Worm (Caenorhabditis elegans) whole organism, L3 larva: ENCODE measurements around the gene H14A12.5.

ENCODE experiments used
- R02D3.7 ChIP-seq: fragments of 150-350 bp; optimal IDR thresholded peaks from 2 replicates; lab custom pipeline; 2014; ENCODE audit warnings: missing biosample characterization, missing genetic modification characterization
- aly-2 ChIP-seq: fragments of 150-350 bp; optimal IDR thresholded peaks from 2 replicates; lab custom pipeline; 2014; ENCODE audit warnings: missing biosample characterization, missing genetic modification characterization
- ama-1 ChIP-seq: fragments of 150-350 bp; optimal IDR thresholded peaks from 2 replicates; lab custom pipeline; 2018
- ceh-16 ChIP-seq: sonication (generic microtip); optimal IDR thresholded peaks from 2 replicates; lab custom pipeline; 2017; ENCODE audit warnings: missing biosample characterization, missing genetic modification characterization
- ceh-28 ChIP-seq: fragments of 150-350 bp; optimal IDR thresholded peaks from 2 replicates; lab custom pipeline; 2014; ENCODE audit warnings: missing biosample characterization, missing genetic modification reagents, missing genetic modification characterization
- ceh-82 ChIP-seq: fragments of 150-350 bp; optimal IDR thresholded peaks from 2 replicates; lab custom pipeline; 2014; ENCODE audit warnings: missing biosample characterization, missing genetic modification characterization
- ceh-9 ChIP-seq: sonication (generic microtip); optimal IDR thresholded peaks from 2 replicates; lab custom pipeline; 2018; ENCODE audit warnings: missing biosample characterization, missing genetic modification characterization
- daf-12 ChIP-seq: fragments of 150-350 bp; optimal IDR thresholded peaks from 2 replicates; lab custom pipeline; 2014; ENCODE audit warnings: missing biosample characterization, missing genetic modification reagents, missing genetic modification characterization
- egl-27 ChIP-seq: sonication (generic microtip); optimal IDR thresholded peaks from 4 replicates; lab custom pipeline; 2017; ENCODE audit warnings: missing biosample characterization, missing genetic modification reagents, missing genetic modification characterization
- egl-5 ChIP-seq: fragments of 150-350 bp; optimal IDR thresholded peaks from 2 replicates; lab custom pipeline; 2017; ENCODE audit warnings: missing biosample characterization, missing genetic modification reagents, missing genetic modification characterization, inconsistent platforms
- elt-1 ChIP-seq: fragments of 150-350 bp; optimal IDR thresholded peaks from 2 replicates; lab custom pipeline; 2014; ENCODE audit warnings: missing biosample characterization, missing genetic modification characterization
- elt-2 ChIP-seq: sonication (generic microtip); optimal IDR thresholded peaks from 2 replicates; lab custom pipeline; 2016; ENCODE audit warnings: missing genetic modification reagents, mild to moderate bottlenecking, missing genetic modification characterization, missing compliant biosample characterization
- elt-3 ChIP-seq, 3 experiments: fragments of 150-350 bp in 1 of 3; sonication (generic microtip) in 2 of 3; optimal IDR thresholded peaks; 2 replicates in 2 of 3; 4 replicates in 1 of 3; lab custom pipeline; 2014 to 2017; ENCODE audit warnings: missing biosample characterization in 3 of 3, missing genetic modification characterization in 3 of 3
- eor-1 ChIP-seq, 2 experiments: fragments of 150-350 bp; optimal IDR thresholded peaks; 2 replicates each; lab custom pipeline; 2014 to 2018; ENCODE audit warnings: missing biosample characterization in 2 of 2, missing genetic modification characterization in 2 of 2
- fkh-10 ChIP-seq: sonication (generic microtip); optimal IDR thresholded peaks from 2 replicates; lab custom pipeline; 2017; ENCODE audit warnings: missing biosample characterization, missing genetic modification reagents, missing genetic modification characterization
- fkh-2 ChIP-seq: fragments of 150-350 bp; optimal IDR thresholded peaks from 2 replicates; lab custom pipeline; 2014; ENCODE audit warnings: missing biosample characterization, missing genetic modification reagents, missing genetic modification characterization
- fos-1 ChIP-seq: fragments of 150-350 bp; optimal IDR thresholded peaks from 2 replicates; lab custom pipeline; 2014; ENCODE audit warnings: missing biosample characterization, missing genetic modification characterization
- hmg-11 ChIP-seq: sonication (generic microtip); optimal IDR thresholded peaks from 2 replicates; lab custom pipeline; 2016; ENCODE audit warnings: missing genetic modification characterization, missing compliant biosample characterization
- jun-1 ChIP-seq: fragments of 150-350 bp; optimal IDR thresholded peaks from 2 replicates; lab custom pipeline; 2014; ENCODE audit warnings: missing biosample characterization, missing genetic modification reagents, missing genetic modification characterization
- lin-15B ChIP-seq: fragments of 150-350 bp; optimal IDR thresholded peaks from 2 replicates; lab custom pipeline; 2014; ENCODE audit warnings: missing biosample characterization, missing genetic modification characterization
- lin-39 ChIP-seq: fragments of 150-350 bp; optimal IDR thresholded peaks from 2 replicates; lab custom pipeline; 2018; ENCODE audit warnings: missing biosample characterization, missing genetic modification reagents, missing genetic modification characterization
- lsy-12 ChIP-seq: sonication (generic microtip); optimal IDR thresholded peaks from 2 replicates; lab custom pipeline; 2016; ENCODE audit warnings: mild to moderate bottlenecking, missing genetic modification characterization, missing compliant biosample characterization
- mdl-1 ChIP-seq: fragments of 150-350 bp; optimal IDR thresholded peaks from 2 replicates; lab custom pipeline; 2014; ENCODE audit warnings: missing biosample characterization, missing genetic modification characterization
- mml-1 ChIP-seq: fragments of 150-350 bp; sonication (generic microtip); optimal IDR thresholded peaks from 3 replicates; lab custom pipeline; 2014; ENCODE audit warnings: missing biosample characterization, missing genetic modification characterization
- nfya-1 ChIP-seq: sonication (generic microtip); optimal IDR thresholded peaks from 2 replicates; lab custom pipeline; 2017; ENCODE audit warnings: missing genetic modification characterization, mild to moderate bottlenecking, missing compliant biosample characterization, antibody characterized with exemption, moderate library complexity; ENCODE audit not compliant: insufficient read depth
- nhr-11 ChIP-seq: fragments of 150-350 bp; optimal IDR thresholded peaks from 2 replicates; lab custom pipeline; 2014; ENCODE audit warnings: missing biosample characterization, missing genetic modification characterization
- nhr-12 ChIP-seq: fragments of 150-350 bp; optimal IDR thresholded peaks from 2 replicates; lab custom pipeline; 2014; ENCODE audit warnings: missing biosample characterization, missing genetic modification characterization
- nhr-23 ChIP-seq: fragments of 150-350 bp; optimal IDR thresholded peaks from 2 replicates; lab custom pipeline; 2014; ENCODE audit warnings: missing biosample characterization, missing genetic modification reagents, missing genetic modification characterization
- nhr-237 ChIP-seq: fragments of 150-350 bp; optimal IDR thresholded peaks from 2 replicates; lab custom pipeline; 2014; ENCODE audit warnings: missing biosample characterization, missing genetic modification characterization
- nhr-25 ChIP-seq: sonication (generic microtip); optimal IDR thresholded peaks from 2 replicates; lab custom pipeline; 2017; ENCODE audit warnings: missing biosample characterization, missing genetic modification characterization
- nhr-28 ChIP-seq: fragments of 150-350 bp; optimal IDR thresholded peaks from 2 replicates; lab custom pipeline; 2014; ENCODE audit warnings: missing biosample characterization, missing genetic modification characterization
- nhr-43 ChIP-seq: sonication (generic microtip); optimal IDR thresholded peaks from 2 replicates; lab custom pipeline; 2016; ENCODE audit warnings: mild to moderate bottlenecking, missing genetic modification characterization, missing compliant biosample characterization; ENCODE audit not compliant: poor library complexity, severe bottlenecking
- nhr-67 ChIP-seq: fragments of 150-350 bp; optimal IDR thresholded peaks from 2 replicates; lab custom pipeline; 2014; ENCODE audit warnings: missing biosample characterization, missing genetic modification characterization
- nhr-76 ChIP-seq: fragments of 150-350 bp; sonication (generic microtip); optimal IDR thresholded peaks from 5 replicates; lab custom pipeline; 2014; ENCODE audit warnings: missing biosample characterization, missing genetic modification characterization
- nhr-77 ChIP-seq: fragments of 150-350 bp; optimal IDR thresholded peaks from 2 replicates; lab custom pipeline; 2014; ENCODE audit warnings: missing biosample characterization, missing genetic modification characterization
- pha-4 ChIP-seq: fragments of 150-350 bp; optimal IDR thresholded peaks from 2 replicates; lab custom pipeline; 2014; ENCODE audit warnings: missing biosample characterization, missing genetic modification reagents, missing genetic modification characterization
- pqm-1 ChIP-seq: fragments of 150-350 bp; optimal IDR thresholded peaks from 2 replicates; lab custom pipeline; 2017; ENCODE audit warnings: missing biosample characterization, missing genetic modification characterization, inconsistent platforms
- sea-2 ChIP-seq: fragments of 150-350 bp; sonication (generic microtip); optimal IDR thresholded peaks from 4 replicates; lab custom pipeline; 2014; ENCODE audit warnings: missing biosample characterization, missing genetic modification reagents, missing genetic modification characterization
- skn-1 ChIP-seq: fragments of 150-350 bp; optimal IDR thresholded peaks from 2 replicates; lab custom pipeline; 2014; ENCODE audit warnings: missing biosample characterization, missing genetic modification characterization
- snpc-4 ChIP-seq: fragments of 150-350 bp; optimal IDR thresholded peaks from 2 replicates; lab custom pipeline; 2014; ENCODE audit warnings: missing biosample characterization, missing genetic modification characterization
- tbx-2 ChIP-seq: sonication (generic microtip); optimal IDR thresholded peaks from 2 replicates; lab custom pipeline; 2016; ENCODE audit warnings: mild to moderate bottlenecking, missing genetic modification characterization, missing compliant biosample characterization
- unc-39 ChIP-seq: sonication (generic microtip); optimal IDR thresholded peaks from 4 replicates; lab custom pipeline; 2017; ENCODE audit warnings: missing biosample characterization, missing genetic modification characterization
- unc-62 ChIP-seq: fragments of 150-350 bp; sonication (generic microtip); optimal IDR thresholded peaks from 4 replicates; lab custom pipeline; 2014; ENCODE audit warnings: missing biosample characterization, missing genetic modification reagents, missing genetic modification characterization
- zag-1 ChIP-seq: fragments of 150-350 bp; optimal IDR thresholded peaks from 2 replicates; lab custom pipeline; 2014; ENCODE audit warnings: missing biosample characterization, missing genetic modification characterization
- ztf-11 ChIP-seq: fragments of 150-350 bp; optimal IDR thresholded peaks from 2 replicates; lab custom pipeline; 2014; ENCODE audit warnings: missing biosample characterization, missing genetic modification characterization
- ztf-4 ChIP-seq: fragments of 150-350 bp; optimal IDR thresholded peaks from 2 replicates; lab custom pipeline; 2014; ENCODE audit warnings: missing biosample characterization, missing genetic modification characterization

H14A12.5 gene

DNA sequence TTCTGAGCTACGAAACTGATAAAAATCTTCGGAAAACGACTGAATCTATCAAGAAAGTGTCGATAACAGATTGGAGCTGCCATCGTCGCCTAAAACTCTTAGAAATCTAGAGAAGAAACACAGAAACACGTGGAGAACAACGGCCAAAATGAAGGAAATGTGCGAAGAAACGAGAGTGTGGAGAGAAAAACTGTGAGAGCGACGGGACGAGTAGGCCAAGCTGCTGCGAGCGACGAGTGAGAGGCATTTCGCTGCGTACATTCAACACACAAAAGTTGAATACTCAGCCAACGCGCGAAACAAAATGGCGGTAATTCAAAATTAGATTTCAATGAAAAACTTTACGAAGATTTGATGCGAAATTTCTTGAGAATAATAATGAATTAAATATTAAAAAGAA lies 29.5 kb upstream of the H14A12.5 start:
- TF ChIP-seq nhr-11 (tag; lab: Kevin White, UChicago) (peak; percentile 83), egl-27 (tag; lab: Kevin White, UChicago) (peak; percentile 82), jun-1 (tag; lab: Kevin White, UChicago) (peak; percentile 77), R02D3.7 (tag; lab: Kevin White, UChicago) (peak; percentile 56), nhr-28 (tag; lab: Kevin White, UChicago) (no peak), ama-1 (peak; percentile 6), lin-39 (tag; lab: Kevin White, UChicago) (peak; percentile 87), nhr-43 (tag; lab: Kevin White, UChicago) (peak; percentile 57), skn-1 (tag; lab: Kevin White, UChicago) (no peak), unc-39 (no peak), nhr-23 (tag; lab: Kevin White, UChicago) (peak; percentile 85), nhr-77 (tag; lab: Kevin White, UChicago) (no peak), elt-1 (tag; lab: Kevin White, UChicago) (peak; percentile 34), aly-2 (no peak), ztf-4 (tag; lab: Kevin White, UChicago) (no peak), unc-62 (GFP tag; lab: Kevin White, UChicago) (peak; percentile 9), egl-5 (peak; percentile 43), zag-1 (tag; lab: Kevin White, UChicago) (no peak), eor-1 (tag; optimal IDR thresholded peaks at IDR 0.05; lab: Kevin White, UChicago) (no peak), hmg-11 (tag; lab: Kevin White, UChicago) (peak; percentile 68), sea-2 (no peak), pqm-1 (tag; lab: Kevin White, UChicago) (peak; percentile 85), nhr-67 (tag; lab: Kevin White, UChicago) (no peak), snpc-4 (tag; lab: Kevin White, UChicago) (peak; percentile 91), fkh-10 (GFP tag; lab: Kevin White, UChicago) (peak; percentile 63), nhr-12 (tag; lab: Kevin White, UChicago) (no peak), pha-4 (tag; lab: Kevin White, UChicago) (peak; percentile 70), lsy-12 (tag; lab: Kevin White, UChicago) (peak; percentile 82), tbx-2 (peak; percentile 35), mdl-1 (tag; lab: Kevin White, UChicago) (peak; percentile 81), daf-12 (tag; lab: Kevin White, UChicago) (no peak), ceh-16 (tag; lab: Kevin White, UChicago) (no peak), ceh-28 (peak; percentile 67), ceh-9 (tag; lab: Kevin White, UChicago) (no peak), fkh-2 (tag; lab: Kevin White, UChicago) (no peak), mml-1 (tag; lab: Kevin White, UChicago) (no peak), fos-1 (tag; lab: Kevin White, UChicago) (peak; percentile 56), elt-2 (peak; percentile 95), ztf-11 (tag; lab: Kevin White, UChicago) (no peak), nhr-237 (tag; lab: Kevin White, UChicago) (no peak), nhr-25 (tag; lab: Kevin White, UChicago) (peak; percentile 82), elt-3 (tag; optimal IDR thresholded peaks at IDR 0.05; lab: Kevin White, UChicago) (no peak), ceh-82 (tag; lab: Kevin White, UChicago) (no peak), nfya-1 (peak; percentile 92), lin-15B (tag; lab: Kevin White, UChicago) (peak; percentile 95), nhr-76 (tag; lab: Kevin White, UChicago) (no peak)
